Worm (Caenorhabditis elegans) whole organism, dauer: ENCODE data around the gene cpsf-2.

Experiments
- unc-62 ChIP-seq: sonication (generic microtip); optimal IDR thresholded peaks from 2 replicates; lab custom pipeline; 2017; ENCODE audit warnings: missing biosample characterization, missing genetic modification reagents, missing genetic modification characterization

The cpsf-2 gene

DNA sequence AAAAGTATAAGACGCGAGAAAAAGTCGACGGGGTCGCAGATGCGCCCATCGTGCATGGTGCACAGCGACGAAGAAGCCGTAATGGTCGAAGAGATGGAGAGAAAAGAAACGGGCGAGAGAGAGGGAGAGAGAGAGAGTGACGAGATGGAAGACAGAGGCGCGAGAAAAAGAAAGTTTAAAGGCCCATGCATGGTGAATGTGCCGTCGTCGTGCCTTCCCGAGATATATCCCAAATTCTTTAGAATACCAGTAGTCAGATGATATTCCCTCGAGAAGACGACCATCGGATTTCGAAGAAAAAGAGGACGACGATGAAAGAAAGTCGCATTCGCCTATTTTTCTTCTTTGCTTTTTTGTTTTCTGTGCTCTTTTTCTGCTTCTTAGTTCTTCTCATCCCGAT lies 37.0 kb downstream of the cpsf-2 start:
- no peak for TF ChIP-seq unc-62 (GFP tag; lab: Kevin White, UChicago)

DNA sequence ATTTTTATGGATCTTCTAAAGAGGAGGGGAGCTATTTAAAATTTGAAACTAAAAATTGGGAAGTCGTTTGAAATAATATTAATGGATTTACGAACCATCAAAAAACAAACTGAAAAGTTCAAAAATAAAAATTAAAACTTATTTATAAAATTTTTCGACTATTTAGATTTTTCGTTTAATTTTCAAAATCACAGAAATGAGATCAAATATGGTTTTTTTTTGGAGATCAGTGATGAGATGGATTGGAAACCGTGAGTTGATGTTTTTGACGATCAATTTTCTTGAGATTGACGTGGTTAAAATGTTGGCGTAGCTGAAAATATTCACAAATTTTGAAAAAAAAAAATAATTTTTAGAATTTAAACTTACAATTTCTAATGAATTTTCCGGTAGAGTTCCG lies 40.0 kb downstream of the cpsf-2 start, which contains the start of gene C13F10.5:
TSS of gene C13F10.5 (minus strand) at position 101 of the 400 bp plus-strand sequence.
- no peak for TF ChIP-seq unc-62 (GFP tag; lab: Kevin White, UChicago)

DNA sequence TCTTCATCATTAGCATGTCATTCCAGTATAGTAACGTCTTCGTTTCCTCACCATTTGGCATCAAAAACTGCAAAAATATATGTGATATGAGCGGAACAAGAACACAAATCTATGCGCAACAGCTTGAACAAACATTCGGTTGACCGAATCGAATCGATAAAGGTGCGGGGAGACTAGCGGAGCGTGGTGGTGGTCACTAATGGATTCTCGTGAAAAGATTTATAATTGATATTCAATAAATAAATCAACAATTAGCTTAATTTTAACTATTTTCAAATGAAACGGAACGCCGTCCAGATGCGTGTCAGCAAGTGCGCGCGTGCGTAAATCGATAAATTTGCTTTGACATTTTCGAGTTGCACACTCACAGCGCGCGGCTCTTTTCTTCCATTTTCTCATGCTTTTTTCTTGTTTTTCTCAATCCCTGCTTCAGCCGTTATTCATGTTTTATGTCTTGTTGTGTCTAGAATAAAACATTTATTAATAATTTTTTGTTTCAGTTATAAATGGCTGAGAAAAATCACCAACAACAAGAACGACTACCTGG lies 42.1 kb downstream of the cpsf-2 start, which contains the start of the genes C13F10.8, C13F10.6 and kxd-1:
TSS of gene C13F10.8 (minus strand) at position 51 of the 547 bp plus-strand sequence.
TSS of gene C13F10.6 (minus strand) at position 67 of the 547 bp plus-strand sequence.
TSS of gene kxd-1 (plus strand) at position 497 of the 547 bp plus-strand sequence.
- TF ChIP-seq unc-62 (GFP tag; lab: Kevin White, UChicago): no peak

DNA sequence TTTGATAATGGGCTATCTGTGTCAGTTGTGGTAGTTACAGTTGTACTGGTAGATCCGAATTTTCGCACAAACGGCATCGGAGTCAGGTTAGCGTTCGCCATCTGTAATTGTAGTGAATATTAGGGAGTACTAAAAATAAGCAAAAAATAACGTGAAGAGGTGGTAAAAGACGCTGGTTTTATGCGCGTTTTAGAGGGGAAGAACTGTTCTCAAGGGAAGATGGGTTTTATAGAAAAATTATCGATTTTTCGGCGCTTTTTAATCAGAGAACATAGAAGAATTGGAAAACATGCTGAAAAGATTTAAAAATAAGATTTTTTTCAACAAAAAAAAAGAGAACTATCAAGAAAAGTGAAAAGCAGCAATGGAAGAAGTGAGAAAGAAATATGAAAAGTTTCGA lies 44.2 kb downstream of the cpsf-2 start, which contains the start of gene C13F10.7:
TSS of gene C13F10.7 (minus strand) at position 101 of the 400 bp plus-strand sequence.
- no peak for TF ChIP-seq unc-62 (GFP tag; lab: Kevin White, UChicago)

DNA sequence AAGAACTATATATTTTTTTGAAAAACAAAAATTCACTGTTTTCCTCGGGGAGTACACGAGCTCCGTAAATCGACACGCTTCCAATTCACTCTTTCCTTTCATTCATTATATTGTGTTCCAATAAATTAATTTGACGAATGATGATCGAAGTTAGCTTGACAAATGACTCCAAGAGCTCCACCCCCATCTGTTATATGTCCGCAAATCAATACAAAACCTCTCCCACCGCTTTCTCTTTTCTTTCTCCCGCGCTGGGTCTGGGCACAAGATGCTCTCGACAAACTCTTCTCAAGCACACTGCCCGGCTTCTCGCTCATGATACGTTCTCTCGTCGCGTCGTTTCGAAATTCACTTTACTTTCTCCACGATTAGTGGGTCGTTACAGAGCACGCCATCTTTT lies 45.0 kb downstream of the cpsf-2 start, which contains the start of gene C13F10.1:
TSS of gene C13F10.1 (plus strand) at position 138 of the 400 bp plus-strand sequence.
- TF ChIP-seq unc-62 (GFP tag; lab: Kevin White, UChicago): no peak

DNA sequence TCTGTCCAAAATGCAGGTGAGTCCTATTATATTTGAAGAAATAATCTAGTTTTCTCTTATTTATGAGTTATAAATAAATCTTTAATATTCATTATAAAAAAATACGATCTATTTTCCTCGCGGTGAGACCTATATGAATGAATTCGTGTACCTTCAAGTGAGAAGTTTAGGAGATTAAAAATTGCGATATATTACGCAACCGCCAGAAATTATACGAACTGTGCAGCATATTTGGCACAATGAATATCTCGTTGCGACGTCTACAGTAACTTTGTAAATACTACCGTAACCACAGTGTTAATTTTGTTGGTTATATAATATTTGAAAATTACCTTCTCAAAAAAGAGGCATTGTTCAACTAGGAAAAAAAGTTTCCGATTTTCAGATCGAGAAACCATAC lies 45.4 kb downstream of the cpsf-2 start:
- TF ChIP-seq unc-62 (GFP tag; lab: Kevin White, UChicago): no peak

DNA sequence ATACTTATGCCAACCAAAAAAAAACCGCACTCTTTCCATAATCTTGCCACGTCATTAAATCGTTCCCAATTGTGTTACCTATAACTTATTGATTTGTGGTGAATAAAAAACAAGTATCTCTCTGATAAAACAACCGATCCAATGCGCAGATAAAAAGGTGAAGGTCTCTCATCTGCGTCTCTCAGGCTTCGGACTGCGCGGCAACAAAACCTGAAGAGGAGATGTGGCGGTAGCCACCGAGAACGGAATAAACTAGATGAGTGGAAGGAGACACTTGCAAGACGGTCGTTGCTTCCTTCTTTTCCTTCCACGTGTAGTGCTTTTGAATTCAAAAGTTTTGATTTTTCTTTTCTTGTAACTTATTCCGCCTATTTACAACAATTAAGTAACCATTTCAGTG lies 46.0 kb downstream of the cpsf-2 start, which contains the start of gene fkb-3:
TSS of gene fkb-3 (plus strand) at position 277 of the 400 bp plus-strand sequence.
- no peak for TF ChIP-seq unc-62 (GFP tag; lab: Kevin White, UChicago)

DNA sequence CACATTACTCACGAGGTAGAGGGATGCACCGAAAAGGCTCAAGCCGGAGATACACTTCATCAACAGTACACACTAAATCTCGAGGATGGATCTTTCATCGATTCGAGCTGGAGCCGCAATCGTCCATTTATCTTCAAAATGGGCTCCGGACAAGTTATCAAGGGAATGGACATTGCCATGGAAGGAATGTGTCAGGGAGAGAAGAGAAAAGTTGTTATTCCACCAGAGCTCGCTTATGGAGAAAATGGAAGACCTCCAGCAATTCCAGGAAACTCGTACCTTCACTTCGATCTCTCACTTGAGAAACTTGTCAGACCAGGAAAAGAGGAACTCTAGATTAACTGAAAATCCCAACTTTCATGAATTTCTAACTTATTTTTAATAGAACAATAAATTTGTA lies 46.9 kb downstream of the cpsf-2 start:
- TF ChIP-seq unc-62 (GFP tag; lab: Kevin White, UChicago): no peak

DNA sequence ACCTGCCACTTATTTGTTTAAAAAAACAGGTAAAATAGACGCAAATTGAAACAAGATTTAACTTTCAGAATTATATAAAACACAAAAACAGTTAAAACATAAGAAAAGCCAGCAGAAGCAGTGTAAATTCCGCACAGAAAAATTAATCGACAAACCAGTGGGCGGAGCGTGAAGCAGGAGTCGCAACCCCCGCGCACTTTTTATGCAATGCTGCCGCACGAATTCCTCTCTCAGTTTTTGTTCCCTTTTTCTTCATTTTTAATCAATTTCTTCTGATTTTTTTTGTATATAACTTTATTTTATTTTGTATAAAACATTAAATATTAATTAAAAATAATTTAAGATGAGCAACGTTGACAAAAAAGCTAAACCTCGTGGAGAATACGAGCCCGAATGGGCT lies 51.9 kb downstream of the cpsf-2 start, which contains the start of the genes gei-6 and krr-1:
TSS of gene gei-6 (minus strand) at position 2 of the 400 bp plus-strand sequence.
TSS of gene krr-1 (plus strand) at position 344 of the 400 bp plus-strand sequence.
- TF ChIP-seq unc-62 (GFP tag; lab: Kevin White, UChicago): no peak

DNA sequence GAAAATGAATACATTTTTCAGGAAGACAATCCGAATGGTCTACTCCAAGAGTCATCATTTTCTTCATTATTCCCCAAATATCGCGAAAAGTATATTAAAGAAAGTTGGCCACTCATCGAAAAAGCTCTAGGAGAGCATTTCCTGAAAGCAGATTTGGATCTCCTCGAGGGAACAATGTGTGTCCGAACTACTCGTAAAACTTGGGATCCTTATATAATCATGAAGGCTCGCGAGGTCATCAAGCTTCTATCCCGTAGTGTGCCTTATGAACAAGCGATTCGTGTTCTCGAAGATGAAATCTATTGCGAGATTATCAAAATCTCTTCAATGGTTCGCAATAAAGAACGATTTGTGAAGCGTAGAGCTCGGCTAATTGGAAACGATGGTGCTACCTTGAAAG lies 52.6 kb downstream of the cpsf-2 start:
- TF ChIP-seq unc-62 (GFP tag; lab: Kevin White, UChicago): no peak
